Fruit fly (Drosophila melanogaster) whole organism, embryonic: ENCODE data around the gene CG11279.

Source experiments
- Abd-B ChIP-seq: fragments of 200-800 bp; sonication (Bioruptor generic); optimal IDR thresholded peaks from 2 replicates; lab custom pipeline; 2018; ENCODE audit warnings: missing biosample characterization, mild to moderate bottlenecking, missing genetic modification characterization, moderate library complexity
- Bgb ChIP-seq: fragments of 200-800 bp; sonication (Bioruptor generic); IDR thresholded peaks from 2 replicates; pipeline ENCODE4 v1.3.6; 2022; ENCODE audit warnings: missing biosample characterization, missing genetic modification characterization; ENCODE audit not compliant: partially characterized antibody
- CG1024 ChIP-seq: fragments of 200-800 bp; sonication (Bioruptor generic); IDR thresholded peaks from 2 replicates; pipeline ENCODE4 v1.3.6; 2022; ENCODE audit warnings: missing biosample characterization, missing genetic modification characterization
- CG11085 ChIP-seq: fragments of 200-800 bp; sonication (Bioruptor generic); IDR thresholded peaks from 2 replicates; pipeline ENCODE4 v1.3.6; 2022; ENCODE audit warnings: missing biosample characterization, missing genetic modification characterization
- CG11560 ChIP-seq: fragments of 200-800 bp; sonication (Bioruptor generic); IDR thresholded peaks from 3 replicates; pipeline ENCODE4 v1.3.6; 2022; ENCODE audit warnings: missing biosample characterization, missing genetic modification characterization
- CG12391 ChIP-seq: fragments of 200-800 bp; sonication (Bioruptor generic); optimal IDR thresholded peaks from 3 replicates; lab custom pipeline; 2018; ENCODE audit warnings: missing biosample characterization, mild to moderate bottlenecking, missing genetic modification characterization, moderate library complexity
- CG12769 ChIP-seq: fragments of 200-800 bp; sonication (Bioruptor generic); optimal IDR thresholded peaks from 2 replicates; lab custom pipeline; 2019; ENCODE audit warnings: missing biosample characterization, mild to moderate bottlenecking, missing genetic modification characterization, moderate library complexity
- CG13775 ChIP-seq: fragments of 200-800 bp; sonication (Bioruptor generic); optimal IDR thresholded peaks from 3 replicates; lab custom pipeline; 2017; ENCODE audit warnings: missing biosample characterization, mild to moderate bottlenecking, missing genetic modification characterization
- CG14710 ChIP-seq: fragments of 200-800 bp; sonication (Bioruptor generic); optimal IDR thresholded peaks from 3 replicates; lab custom pipeline; 2019; ENCODE audit warnings: missing biosample characterization, mild to moderate bottlenecking, missing genetic modification characterization, moderate library complexity
- CG15269 ChIP-seq: fragments of 200-800 bp; sonication (Bioruptor generic); optimal IDR thresholded peaks from 2 replicates; lab custom pipeline; 2018; ENCODE audit warnings: missing biosample characterization, mild to moderate bottlenecking, missing genetic modification characterization, moderate library complexity
- CG15601 ChIP-seq: fragments of 200-800 bp; sonication (Bioruptor generic); optimal IDR thresholded peaks from 3 replicates; lab custom pipeline; 2019; ENCODE audit warnings: missing biosample characterization, mild to moderate bottlenecking, missing genetic modification characterization, moderate library complexity
- CG1602 ChIP-seq: fragments of 200-800 bp; sonication (Bioruptor generic); optimal IDR thresholded peaks from 3 replicates; lab custom pipeline; 2016; ENCODE audit warnings: missing biosample characterization, missing genetic modification characterization
- CG17186 ChIP-seq: fragments of 200-800 bp; sonication (Bioruptor generic); optimal IDR thresholded peaks from 3 replicates; lab custom pipeline; 2017; ENCODE audit warnings: missing biosample characterization, missing genetic modification reagents, missing genetic modification characterization
- CG2202 ChIP-seq: fragments of 200-800 bp; sonication (Bioruptor generic); optimal IDR thresholded peaks from 2 replicates; lab custom pipeline; 2018; ENCODE audit warnings: missing biosample characterization, mild to moderate bottlenecking, missing genetic modification characterization
- CG3163 ChIP-seq: fragments of 200-800 bp; sonication (Bioruptor generic); optimal IDR thresholded peaks from 3 replicates; lab custom pipeline; 2016; ENCODE audit warnings: missing biosample characterization, missing genetic modification characterization
- CG42726 ChIP-seq: fragments of 200-800 bp; sonication (Bioruptor generic); IDR thresholded peaks from 2 replicates; pipeline ENCODE4 v1.3.6; 2022; ENCODE audit warnings: missing biosample characterization, missing genetic modification characterization; ENCODE audit not compliant: partially characterized antibody
- CG4328 ChIP-seq: fragments of 200-800 bp; sonication (Bioruptor generic); optimal IDR thresholded peaks from 3 replicates; lab custom pipeline; 2017; ENCODE audit warnings: missing biosample characterization, missing genetic modification reagents, missing genetic modification characterization
- CG6175 ChIP-seq: fragments of 200-800 bp; sonication (Bioruptor generic); IDR thresholded peaks from 3 replicates; pipeline ENCODE4 v1.3.6; 2022; ENCODE audit warnings: missing biosample characterization, missing genetic modification characterization
- CG7271 ChIP-seq: fragments of 200-800 bp; sonication (Bioruptor generic); optimal IDR thresholded peaks from 2 replicates; lab custom pipeline; 2018; ENCODE audit warnings: missing biosample characterization, mild to moderate bottlenecking, missing genetic modification characterization, moderate library complexity
- CG7987 ChIP-seq: fragments of 200-800 bp; sonication (Bioruptor generic); optimal IDR thresholded peaks from 2 replicates; lab custom pipeline; 2018; ENCODE audit warnings: missing biosample characterization, mild to moderate bottlenecking, missing genetic modification characterization, moderate library complexity
- CG8944 ChIP-seq: fragments of 200-800 bp; sonication (Bioruptor generic); optimal IDR thresholded peaks from 3 replicates; lab custom pipeline; 2016; ENCODE audit warnings: missing biosample characterization, missing genetic modification characterization
- CG9876 ChIP-seq: fragments of 200-800 bp; sonication (Bioruptor generic); optimal IDR thresholded peaks from 2 replicates; lab custom pipeline; 2016; ENCODE audit warnings: missing biosample characterization, missing genetic modification characterization
- Chrac-16 ChIP-seq: fragments of 200-800 bp; sonication (Bioruptor generic); optimal IDR thresholded peaks from 3 replicates; lab custom pipeline; 2016; ENCODE audit warnings: missing biosample characterization, missing genetic modification characterization
- Ets65A ChIP-seq: fragments of 200-800 bp; sonication (Bioruptor generic); peaks from one replicate; lab custom pipeline; 2016; ENCODE audit warnings: missing biosample characterization, missing genetic modification characterization
- Fer1 ChIP-seq: fragments of 200-800 bp; sonication (Bioruptor generic); optimal IDR thresholded peaks from 2 replicates; lab custom pipeline; 2017; ENCODE audit warnings: missing biosample characterization, mild to moderate bottlenecking, missing genetic modification characterization
- Kr ChIP-seq: fragments of 200-800 bp; sonication (Bioruptor generic); optimal IDR thresholded peaks from 2 replicates; lab custom pipeline; 2017; ENCODE audit warnings: missing biosample characterization, mild to moderate bottlenecking, missing genetic modification characterization
- Optix ChIP-seq: fragments of 200-800 bp; sonication (Bioruptor generic); IDR thresholded peaks from 3 replicates; pipeline ENCODE4 v1.3.6; 2022; ENCODE audit warnings: missing biosample characterization, missing genetic modification characterization
- Pdp1 ChIP-seq, 2 experiments: fragments of 200-800 bp; sonication (Bioruptor generic); optimal IDR thresholded peaks; 3 replicates each; lab custom pipeline; 2016; ENCODE audit warnings: missing biosample characterization in 2 of 2, missing genetic modification characterization in 2 of 2, mild to moderate bottlenecking in 1 of 2, moderate library complexity in 1 of 2
- Ravus ChIP-seq: fragments of 200-800 bp; sonication (Bioruptor generic); IDR thresholded peaks from 2 replicates; pipeline ENCODE4 v1.3.6; 2022; ENCODE audit warnings: missing biosample characterization, missing genetic modification characterization
- Side ChIP-seq: fragments of 200-800 bp; sonication (Bioruptor generic); optimal IDR thresholded peaks from 2 replicates; lab custom pipeline; 2016; ENCODE audit warnings: missing biosample characterization, missing genetic modification characterization
- Stat92E ChIP-seq, 3 experiments: fragments of >200 bp in 2 of 3; fragments of 200-800 bp in 1 of 3; sonication (Bioruptor generic) in 1 of 3; optimal IDR thresholded peaks; 2 replicates each; lab custom pipeline; 2017 to 2019; ENCODE audit warnings: missing biosample characterization in 3 of 3, missing genetic modification characterization in 3 of 3, mild to moderate bottlenecking in 1 of 3, moderate library complexity in 1 of 3
- bowl ChIP-seq: fragments of 200-800 bp; sonication (Bioruptor generic); IDR thresholded peaks from 2 replicates; pipeline ENCODE4 v1.3.6; 2022; ENCODE audit warnings: missing biosample characterization, missing genetic modification characterization
- chn ChIP-seq: fragments of 200-800 bp; sonication (Bioruptor generic); optimal IDR thresholded peaks from 2 replicates; lab custom pipeline; 2016; ENCODE audit warnings: missing biosample characterization, missing genetic modification characterization
- ci ChIP-seq: fragments of 200-800 bp; sonication (Bioruptor generic); IDR thresholded peaks from 3 replicates; pipeline ENCODE4 v1.3.6; 2022; ENCODE audit warnings: missing biosample characterization, missing genetic modification characterization
- crp ChIP-seq, 2 experiments: fragments of 200-800 bp; sonication (Bioruptor generic); optimal IDR thresholded peaks; 2 replicates in 1 of 2; 3 replicates in 1 of 2; lab custom pipeline; 2017; ENCODE audit warnings: missing biosample characterization in 2 of 2, missing genetic modification characterization in 2 of 2, mild to moderate bottlenecking in 1 of 2, moderate library complexity in 1 of 2
- dpn ChIP-seq, 2 experiments: fragments of 200-800 bp; sonication (Bioruptor generic); optimal IDR thresholded peaks; 3 replicates each; lab custom pipeline; 2016; ENCODE audit warnings: missing biosample characterization in 2 of 2, missing genetic modification characterization in 2 of 2
- gce ChIP-seq: fragments of 200-800 bp; sonication (Bioruptor generic); IDR thresholded peaks from 3 replicates; pipeline ENCODE4 v1.3.6; 2022; ENCODE audit warnings: missing biosample characterization, missing genetic modification characterization
- hth ChIP-seq: fragments of >200 bp; optimal IDR thresholded peaks from 2 replicates; lab custom pipeline; 2017; ENCODE audit warnings: inconsistent platforms
- insv ChIP-seq, 2 experiments: fragments of 200-800 bp; sonication (Bioruptor generic); optimal IDR thresholded peaks; 3 replicates each; lab custom pipeline; 2016 to 2018; ENCODE audit warnings: missing biosample characterization in 2 of 2, missing genetic modification characterization in 2 of 2
- kah ChIP-seq: fragments of 200-800 bp; sonication (Bioruptor generic); optimal IDR thresholded peaks from 2 replicates; lab custom pipeline; 2018; ENCODE audit warnings: missing biosample characterization, mild to moderate bottlenecking, missing genetic modification characterization
- klu ChIP-seq: fragments of 200-800 bp; sonication (Bioruptor generic); IDR thresholded peaks from 2 replicates; pipeline ENCODE4 v1.3.6; 2022; ENCODE audit warnings: missing biosample characterization, missing genetic modification characterization
- pros ChIP-seq: fragments of 200-800 bp; sonication (Bioruptor generic); optimal IDR thresholded peaks from 3 replicates; lab custom pipeline; 2019; ENCODE audit warnings: missing biosample characterization, mild to moderate bottlenecking, missing genetic modification characterization, moderate library complexity
- rib ChIP-seq: fragments of 200-800 bp; sonication (Bioruptor generic); IDR thresholded peaks from 2 replicates; pipeline ENCODE4 v1.3.6; 2022; ENCODE audit warnings: missing biosample characterization, missing genetic modification characterization
- sc ChIP-seq, 3 experiments: fragments of >200 bp in 2 of 3; fragments of 200-800 bp in 1 of 3; sonication (Bioruptor generic) in 1 of 3; optimal IDR thresholded peaks; 2 replicates in 2 of 3; 3 replicates in 1 of 3; lab custom pipeline; 2017; ENCODE audit warnings: mild to moderate bottlenecking in 1 of 3, missing biosample characterization in 1 of 3, missing genetic modification characterization in 1 of 3, missing genetic modification reagents in 1 of 3
- sim ChIP-seq: fragments of 200-800 bp; sonication (Bioruptor generic); IDR thresholded peaks from 2 replicates; pipeline ENCODE4 v1.3.6; 2022; ENCODE audit warnings: missing biosample characterization, missing genetic modification characterization
- tll ChIP-seq, 2 experiments: fragments of 200-800 bp in 1 of 2; fragments of >200 bp in 1 of 2; sonication (Bioruptor generic) in 1 of 2; optimal IDR thresholded peaks; 2 replicates each; lab custom pipeline; 2017 to 2019; ENCODE audit warnings: missing biosample characterization in 2 of 2, missing genetic modification characterization in 2 of 2, mild to moderate bottlenecking in 1 of 2, moderate library complexity in 1 of 2
- usp ChIP-seq: fragments of >200 bp; optimal IDR thresholded peaks from 2 replicates; lab custom pipeline; 2017; ENCODE audit warnings: missing biosample characterization, missing genetic modification characterization

CG11279 gene

DNA sequence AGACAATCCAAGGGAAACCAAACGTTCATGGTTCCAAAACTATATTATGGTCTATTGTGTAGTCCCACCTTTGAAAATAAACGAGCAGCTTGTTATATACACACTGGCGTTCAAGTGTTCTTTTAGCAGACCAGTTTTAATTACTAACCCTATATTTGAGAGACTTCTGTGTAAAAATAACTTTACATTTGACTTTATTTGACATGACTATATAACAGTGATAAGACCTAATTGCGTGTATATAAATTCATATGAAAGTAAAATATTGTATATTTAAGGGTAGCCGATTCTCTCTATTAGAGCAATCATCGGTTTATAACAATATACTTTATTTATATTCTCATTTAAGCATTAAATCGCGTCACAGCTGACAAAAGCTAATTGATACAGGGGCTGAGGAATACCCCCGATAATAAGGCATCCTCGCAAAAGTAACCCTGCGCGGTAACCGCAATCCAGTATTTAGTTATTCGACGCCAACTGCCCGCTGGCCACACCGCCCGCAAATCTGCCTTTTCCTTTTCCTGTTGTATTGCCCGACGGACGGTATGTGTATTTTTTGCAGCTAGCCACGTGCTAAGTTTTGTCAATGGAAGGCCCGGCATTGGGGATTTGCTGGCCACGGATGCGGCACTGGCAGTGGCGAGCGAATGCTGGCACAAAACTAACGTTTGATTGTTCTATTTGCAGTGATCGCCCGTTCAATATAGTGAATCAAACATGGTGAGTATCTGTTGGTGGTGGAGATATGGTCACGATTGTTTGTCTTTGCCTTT lies 5.3 kb upstream of the CG11279 start, which contains the start of gene RpS4 (continued):
- TF ChIP-seq Bgb (peak; percentile 57; the same call in 1 of the 2 replicates), rib (peak; percentile 83), Side (GFP tag; lab: Kevin White, UChicago) (peak; percentile 90), CG3163 (GFP tag; lab: Kevin White, UChicago) (peak; percentile 62), CG7987 (GFP tag; lab: Kevin White, UChicago) (peak; percentile 99), chn (GFP tag; lab: Kevin White, UChicago) (peak; percentile 79), tll (GFP tag; optimal IDR thresholded peaks at IDR 0.05; lab: Kevin White, UChicago) (peak; percentile 32 to 33), CG8944 (GFP tag; lab: Kevin White, UChicago) (peak; percentile 74), CG13775 (GFP tag; lab: Kevin White, UChicago) (peak; percentile 91), Stat92E (GFP tag; optimal IDR thresholded peaks at IDR 0.05; lab: Kevin White, UChicago) (peak in 1 of 3 experiments; percentile 83), Fer1 (peak; percentile 96), sc (optimal IDR thresholded peaks at IDR 0.05; lab: Kevin White, UChicago) (no peak), sc (GFP tag; optimal IDR thresholded peaks at IDR 0.05; lab: Kevin White, UChicago) (peak; percentile 76), klu (GFP tag; lab: Robert Waterston, UW) (no peak; the same call in 1 of the 2 replicates), Pdp1 (GFP tag; optimal IDR thresholded peaks at IDR 0.05; lab: Kevin White, UChicago) (peak; percentile 75 to 87), CG9876 (GFP tag; lab: Kevin White, UChicago) (peak; percentile 88), CG42726 (GFP tag; lab: Robert Waterston, UW) (peak; percentile 62), Abd-B (peak; percentile 86), hth (no peak), CG11560 (peak; percentile 62; the same call in 1 of the 3 replicates), pros (GFP tag; lab: Kevin White, UChicago) (peak; percentile 64), CG17186 (GFP tag; lab: Kevin White, UChicago) (peak; percentile 94), CG11085 (GFP tag; lab: Robert Waterston, UW) (peak; percentile 77), CG12769 (tag; lab: Kevin White, UChicago) (peak; percentile 86), insv (GFP tag; optimal IDR thresholded peaks at IDR 0.05; lab: Kevin White, UChicago) (peak in 1 of 2 experiments; percentile 80), Ravus (GFP tag; lab: Robert Waterston, UW) (peak; percentile 1; the same call in 1 of the 2 replicates), dpn (GFP tag; optimal IDR thresholded peaks at IDR 0.05; lab: Kevin White, UChicago) (peak; percentile 53 to 85), Optix (GFP tag; lab: Robert Waterston, UW) (peak; percentile 75), CG14710 (tag; lab: Kevin White, UChicago) (peak; percentile 72), CG6175 (GFP tag; lab: Robert Waterston, UW) (peak; percentile 77), CG2202 (peak; percentile 91), CG15269 (peak; percentile 85), kah (GFP tag; lab: Kevin White, UChicago) (peak; percentile 91), usp (no peak), Ets65A (GFP tag; lab: Kevin White, UChicago) (peak; percentile 98), sim (GFP tag; lab: Robert Waterston, UW) (peak; percentile 83), Chrac-16 (peak; percentile 46), CG4328 (GFP tag; lab: Kevin White, UChicago) (peak; percentile 93), CG15601 (tag; lab: Kevin White, UChicago) (peak; percentile 90), CG1602 (GFP tag; lab: Kevin White, UChicago) (peak; percentile 59), crp (GFP tag; optimal IDR thresholded peaks at IDR 0.05; lab: Kevin White, UChicago) (peak in 1 of 2 experiments; percentile 62), CG12391 (tag; lab: Kevin White, UChicago) (peak; percentile 80), gce (GFP tag; lab: Robert Waterston, UW) (peak; percentile 92), ci (GFP tag; lab: Robert Waterston, UW) (peak; percentile 99), bowl (peak; percentile 50; the same call in 1 of the 2 replicates), CG7271 (tag; lab: Kevin White, UChicago) (peak; percentile 97), CG1024 (GFP tag; lab: Robert Waterston, UW) (peak; percentile 82), Kr (GFP tag; lab: Kevin White, UChicago) (peak; percentile 93)
